Worm (Caenorhabditis elegans) whole organism, L3 larva: ENCODE results near the gene T04A8.18.

Source experiments
- ama-1 ChIP-seq: fragments of 150-350 bp; optimal IDR thresholded peaks from 2 replicates; lab custom pipeline; 2018
- ceh-82 ChIP-seq: fragments of 150-350 bp; optimal IDR thresholded peaks from 2 replicates; lab custom pipeline; 2014; ENCODE audit warnings: missing biosample characterization, missing genetic modification characterization
- elt-1 ChIP-seq: fragments of 150-350 bp; optimal IDR thresholded peaks from 2 replicates; lab custom pipeline; 2014; ENCODE audit warnings: missing biosample characterization, missing genetic modification characterization
- nhr-76 ChIP-seq: fragments of 150-350 bp; sonication (generic microtip); optimal IDR thresholded peaks from 5 replicates; lab custom pipeline; 2014; ENCODE audit warnings: missing biosample characterization, missing genetic modification characterization
- pha-4 ChIP-seq: fragments of 150-350 bp; optimal IDR thresholded peaks from 2 replicates; lab custom pipeline; 2014; ENCODE audit warnings: missing biosample characterization, missing genetic modification reagents, missing genetic modification characterization
- pqm-1 ChIP-seq: fragments of 150-350 bp; optimal IDR thresholded peaks from 2 replicates; lab custom pipeline; 2017; ENCODE audit warnings: missing biosample characterization, missing genetic modification characterization, inconsistent platforms
- unc-62 ChIP-seq: fragments of 150-350 bp; sonication (generic microtip); optimal IDR thresholded peaks from 4 replicates; lab custom pipeline; 2014; ENCODE audit warnings: missing biosample characterization, missing genetic modification reagents, missing genetic modification characterization
- ztf-4 ChIP-seq: fragments of 150-350 bp; optimal IDR thresholded peaks from 2 replicates; lab custom pipeline; 2014; ENCODE audit warnings: missing biosample characterization, missing genetic modification characterization

DNA sequence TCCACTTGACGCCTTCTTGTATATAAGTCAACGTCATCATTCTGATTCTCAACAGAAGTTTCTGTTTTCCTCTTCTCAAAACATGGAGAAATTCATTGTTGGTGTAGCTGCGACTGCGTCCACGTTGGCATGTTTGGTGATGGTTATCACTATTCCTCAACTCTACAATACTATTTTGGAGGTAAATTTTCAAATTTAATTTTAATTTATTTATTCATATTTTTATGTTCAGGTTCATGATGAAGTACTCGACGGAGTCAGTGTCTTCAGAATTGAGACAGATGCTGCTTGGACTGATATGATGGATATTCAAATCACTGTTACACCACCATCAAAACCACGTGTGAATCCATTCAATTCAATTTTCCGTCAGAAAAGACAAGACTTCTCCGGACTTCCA, 39.1 kb downstream of the T04A8.18 start, which contains the start of gene col-89:
- TF ChIP-seq nhr-76 (tag; lab: Kevin White, UChicago) (no peak), elt-1 (no peak), pqm-1 (tag; lab: Kevin White, UChicago) (no peak), unc-62 (GFP tag; lab: Kevin White, UChicago) (no peak), pha-4 (tag; lab: Kevin White, UChicago) (no peak), ceh-82 (tag; lab: Kevin White, UChicago) (no peak), ama-1 (lab: Kevin White, UChicago) (no peak), ztf-4 (no peak)
